Worm (Caenorhabditis elegans): ENCODE data around the gene F59D12.5.

DNA sequence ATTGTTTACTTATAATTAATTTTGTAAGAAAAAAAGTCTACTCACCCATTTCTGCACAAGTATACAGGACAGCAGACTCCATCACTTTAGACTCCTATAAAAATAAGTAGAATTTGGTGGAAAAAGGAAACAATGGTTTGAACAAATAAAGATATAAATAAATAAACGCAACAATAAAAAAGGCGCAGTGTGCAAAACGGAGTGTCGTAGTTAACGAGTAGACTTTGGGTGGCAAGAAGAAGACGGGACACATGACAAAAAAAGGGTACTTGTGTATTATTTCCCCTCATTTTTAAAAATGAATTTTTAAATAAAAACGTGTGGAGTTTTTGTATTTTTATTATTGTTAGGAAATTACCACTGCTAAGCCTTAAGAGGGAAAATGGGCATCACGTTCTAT is at the start of gene F59D12.5:
- TF ChIP-seq mab-5 (tag; optimal IDR thresholded peaks at IDR 0.05) (no peak), snpc-4 (tag; optimal IDR thresholded peaks at IDR 0.05) (no peak), elt-1 (tag; optimal IDR thresholded peaks at IDR 0.05; ENCODE audit: borderline replicate concordance, insufficient read depth) (no peak)

Measured in whole organism, mixed stage, embryonic.